Worm (Caenorhabditis elegans): Measurements from ENCODE around the gene tbck-1.

Gene tbck-1

DNA sequence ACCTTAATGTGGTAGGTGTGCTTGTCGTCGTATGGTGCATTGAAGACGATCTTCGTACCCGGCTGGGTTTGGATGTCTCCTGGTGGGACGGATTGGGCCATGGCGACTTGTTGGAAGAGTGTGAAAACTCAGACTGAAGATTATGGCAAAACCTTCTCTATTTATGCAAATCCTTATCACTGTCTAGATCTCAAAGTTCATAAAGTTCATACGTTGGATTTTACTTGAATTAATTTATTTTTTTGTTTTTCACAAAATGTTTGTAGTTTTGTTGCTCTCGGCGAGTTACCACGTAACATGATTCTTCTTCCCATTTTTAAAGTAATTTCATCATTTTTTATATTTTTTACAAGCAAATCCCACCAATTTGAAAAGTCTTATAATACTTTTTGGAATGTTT is 42.2 kb upstream of the tbck-1 start, which contains the start of gene msp-3:
Gene msp-3 (minus strand): TSS at position 101 of the 400 bp plus-strand sequence.
- no peak for TF ChIP-seq ztf-28 (GFP tag; IDR thresholded peaks at IDR 0.05)
- no peak for TF ChIP-seq cebp-2 (GFP tag; IDR thresholded peaks at IDR 0.05)

DNA sequence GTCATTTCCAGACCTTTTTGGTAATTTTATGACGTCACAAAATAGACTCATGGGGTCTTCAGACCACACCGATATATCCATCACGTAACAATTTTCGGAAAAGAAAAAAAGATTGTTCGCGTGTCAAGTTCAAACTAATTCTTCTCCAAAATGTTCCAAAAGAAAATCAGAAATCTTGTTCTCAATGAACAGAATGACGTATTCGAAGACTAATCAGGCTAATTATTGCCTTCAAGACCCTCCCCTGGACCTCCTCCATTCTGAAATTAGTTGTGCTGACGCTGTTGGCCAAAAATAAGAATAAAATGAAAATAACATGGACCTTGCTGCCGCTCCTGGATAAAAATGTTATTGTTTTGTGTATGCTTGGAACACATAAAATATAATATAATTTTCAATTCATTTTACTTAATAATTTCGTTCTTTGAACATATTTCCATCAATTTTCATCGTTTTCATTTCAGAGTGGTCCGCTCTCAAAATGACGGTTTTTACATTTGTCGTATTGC is 38.5 kb upstream of the tbck-1 start, which contains the start of gene F26G1.15:
Gene F26G1.15 (plus strand): TSS at position 459 of the 509 bp plus-strand sequence.
- no peak for TF ChIP-seq F49E8.2 (tag; optimal IDR thresholded peaks at IDR 0.05; ENCODE audit: insufficient read depth)
- TF ChIP-seq ztf-18 (tag; optimal IDR thresholded peaks at IDR 0.05) = no peak
- no peak for TF ChIP-seq dpff-1 (tag; optimal IDR thresholded peaks at IDR 0.05)
- TF ChIP-seq ztf-25 (GFP tag; IDR thresholded peaks at IDR 0.05) = no peak
- no peak for TF ChIP-seq B0261.1 (tag; optimal IDR thresholded peaks at IDR 0.05)
- TF ChIP-seq die-1 (tag; optimal IDR thresholded peaks at IDR 0.05) = no peak
- no peak for TF ChIP-seq him-1 (tag; optimal IDR thresholded peaks at IDR 0.05)
- no peak for TF ChIP-seq sdz-38 (tag; optimal IDR thresholded peaks at IDR 0.05)
- TF ChIP-seq K11D2.4 (GFP tag; IDR thresholded peaks at IDR 0.05) = no peak
- TF ChIP-seq madf-8 (GFP tag; conservative IDR thresholded peaks at IDR 0.05) = no peak
- TF ChIP-seq D2030.7 (GFP tag; IDR thresholded peaks at IDR 0.05) = no peak
- no peak for TF ChIP-seq let-607 (tag; optimal IDR thresholded peaks at IDR 0.05)
- no peak for TF ChIP-seq sea-2 (GFP tag; IDR thresholded peaks at IDR 0.05)
- no peak for TF ChIP-seq nfya-2 (GFP tag; IDR thresholded peaks at IDR 0.05)
- no peak for TF ChIP-seq B0019.2 (GFP tag; conservative IDR thresholded peaks at IDR 0.05)
- no peak for TF ChIP-seq zfh-2 (GFP tag; conservative IDR thresholded peaks at IDR 0.05)
- TF ChIP-seq lir-1 (GFP tag; conservative IDR thresholded peaks at IDR 0.05) = no peak
- no peak for TF ChIP-seq repo-1 (tag; optimal IDR thresholded peaks at IDR 0.05)

DNA sequence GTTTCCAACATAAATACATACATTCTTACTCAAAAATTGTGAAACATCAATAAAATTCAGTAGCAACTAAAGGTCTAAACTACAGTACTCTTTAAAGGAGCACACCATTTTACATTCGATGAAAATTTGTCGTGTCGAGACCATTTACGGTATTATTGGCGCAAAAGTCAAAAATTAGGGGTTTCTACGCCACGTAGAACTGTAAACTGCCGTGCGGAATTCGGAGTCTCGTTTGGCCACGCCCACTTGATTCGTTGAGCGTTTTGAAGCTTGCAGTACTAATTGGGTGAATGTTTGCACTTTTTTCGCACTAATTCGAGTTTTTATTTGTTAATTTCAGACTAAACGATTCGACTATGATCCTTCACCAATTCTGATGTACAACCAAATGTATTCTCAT is 37.7 kb upstream of the tbck-1 start:
- TF ChIP-seq dpff-1 (tag; optimal IDR thresholded peaks at IDR 0.05) = no peak
- peak; percentile 85 for TF ChIP-seq attf-3 (GFP tag; conservative IDR thresholded peaks at IDR 0.05)

DNA sequence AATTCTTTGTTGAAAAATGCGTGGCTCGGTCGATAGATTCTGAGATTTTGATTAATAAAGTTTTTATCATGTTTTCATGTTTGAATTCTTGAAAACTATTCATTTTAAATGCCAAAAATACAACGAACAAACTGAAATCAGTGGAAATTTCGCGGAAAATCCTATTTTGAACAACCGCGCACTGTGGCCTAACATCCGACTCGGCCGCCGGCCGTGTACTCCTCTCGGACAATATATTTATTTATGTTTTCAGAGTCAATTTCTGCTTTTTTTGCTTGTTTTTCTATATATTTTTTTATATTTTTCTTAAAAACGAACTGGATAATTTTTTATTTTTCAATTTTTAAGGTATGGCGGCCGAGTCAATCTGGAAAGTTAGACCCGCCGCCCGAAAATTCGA is 37.1 kb upstream of the tbck-1 start, which contains the start of gene F26G1.1:
Gene F26G1.1 (plus strand): TSS at position 347 of the 400 bp plus-strand sequence.
- TF ChIP-seq ceh-79 (tag; optimal IDR thresholded peaks at IDR 0.05) (no peak), madf-3 (GFP tag; IDR thresholded peaks at IDR 0.05) (no peak), lin-40 (tag; optimal IDR thresholded peaks at IDR 0.05) (no peak), ztf-26 (tag; optimal IDR thresholded peaks at IDR 0.05) (no peak), F57C9.4 (tag; optimal IDR thresholded peaks at IDR 0.05) (no peak), sptf-2 (GFP tag; optimal IDR thresholded peaks at IDR 0.05) (no peak), repo-1 (tag; optimal IDR thresholded peaks at IDR 0.05) (no peak), egl-18 (GFP tag; IDR thresholded peaks at IDR 0.05) (no peak), mcd-1 (GFP tag; IDR thresholded peaks at IDR 0.05) (peak; percentile 70), B0336.3 (GFP tag; IDR thresholded peaks at IDR 0.05) (no peak), zfh-2 (GFP tag; conservative IDR thresholded peaks at IDR 0.05) (no peak), nhr-90 (tag; optimal IDR thresholded peaks at IDR 0.05) (no peak), hsf-1 (GFP tag; IDR thresholded peaks at IDR 0.05) (no peak), efl-1 (GFP tag; optimal IDR thresholded peaks at IDR 0.05) (peak; percentile 59), hmg-20 (GFP tag; IDR thresholded peaks at IDR 0.05) (0 out of 2 replicates have a peak, but pooled peaks have one; percentile 37), bed-1 (GFP tag; IDR thresholded peaks at IDR 0.05) (no peak), Y79H2A.3 (GFP tag; conservative IDR thresholded peaks at IDR 0.05) (no peak), mes-4 (tag; optimal IDR thresholded peaks at IDR 0.05) (no peak), attf-3 (GFP tag; conservative IDR thresholded peaks at IDR 0.05) (peak; percentile 78), mxl-1 (tag; optimal IDR thresholded peaks at IDR 0.05) (no peak), D2030.7 (GFP tag; IDR thresholded peaks at IDR 0.05) (peak; percentile 41; the same call in 1 of the 2 replicates), C17E4.6 (GFP tag; IDR thresholded peaks at IDR 0.05) (no peak), ceh-100 (GFP tag; IDR thresholded peaks at IDR 0.05) (no peak), tlf-1 (GFP tag; optimal IDR thresholded peaks at IDR 0.05) (peak; percentile 6), attf-6 (GFP tag; IDR thresholded peaks at IDR 0.05) (no peak), F10E7.11 (tag; optimal IDR thresholded peaks at IDR 0.05) (peak; percentile 1), ztf-28 (GFP tag; IDR thresholded peaks at IDR 0.05) (peak; percentile 59; the same call in 1 of the 2 replicates), Y53F4B.3 (GFP tag; IDR thresholded peaks at IDR 0.05) (no peak), madf-8 (GFP tag; conservative IDR thresholded peaks at IDR 0.05) (no peak)

Measured in whole organism, young adult.